Fruit fly (Drosophila melanogaster) whole organism, embryonic: ENCODE results near the gene Mur2B.
A peak's percentile ranks its signal among the peaks of the same experiment; 100 is the strongest.

ENCODE experiments used
- Abd-B ChIP-seq: fragments of 200-800 bp; sonication (Bioruptor generic); optimal IDR thresholded peaks from 2 replicates; lab custom pipeline; 2018; ENCODE audit warnings: missing biosample characterization, mild to moderate bottlenecking, missing genetic modification characterization, moderate library complexity
- Ada2b ChIP-seq: fragments of 200-800 bp; sonication (Bioruptor generic); IDR thresholded peaks from 2 replicates; pipeline ENCODE4 v1.3.6; 2022; ENCODE audit warnings: missing biosample characterization, missing genetic modification characterization
- B-H1 ChIP-seq: fragments of 200-800 bp; sonication (Bioruptor generic); IDR thresholded peaks from 3 replicates; pipeline ENCODE4 v1.3.6; 2022; ENCODE audit warnings: missing biosample characterization, missing genetic modification characterization
- BtbVII ChIP-seq: fragments of 200-800 bp; sonication (Bioruptor generic); optimal IDR thresholded peaks from 3 replicates; lab custom pipeline; 2017; ENCODE audit warnings: missing biosample characterization, mild to moderate bottlenecking, missing genetic modification characterization
- C15 ChIP-seq: fragments of 200-800 bp; sonication (Bioruptor generic); IDR thresholded peaks from 3 replicates; pipeline ENCODE4 v1.3.6; 2022; ENCODE audit warnings: missing biosample characterization, missing genetic modification characterization
- CG12104 ChIP-seq: fragments of 200-800 bp; sonication (Bioruptor generic); optimal IDR thresholded peaks from 3 replicates; lab custom pipeline; 2016; ENCODE audit warnings: missing biosample characterization, missing genetic modification characterization
- CG12219 ChIP-seq: fragments of 200-800 bp; sonication (Bioruptor generic); optimal IDR thresholded peaks from 3 replicates; lab custom pipeline; 2018; ENCODE audit warnings: missing biosample characterization, mild to moderate bottlenecking, missing genetic modification characterization
- CG12942 ChIP-seq: fragments of 200-800 bp; sonication (Bioruptor generic); optimal IDR thresholded peaks from 3 replicates; lab custom pipeline; 2016; ENCODE audit warnings: missing biosample characterization, missing genetic modification characterization
- CG13123 ChIP-seq: fragments of 200-800 bp; sonication (Bioruptor generic); optimal IDR thresholded peaks from 2 replicates; lab custom pipeline; 2016; ENCODE audit warnings: missing biosample characterization, missing genetic modification characterization
- CG13775 ChIP-seq: fragments of 200-800 bp; sonication (Bioruptor generic); optimal IDR thresholded peaks from 3 replicates; lab custom pipeline; 2017; ENCODE audit warnings: missing biosample characterization, mild to moderate bottlenecking, missing genetic modification characterization
- CG14014 ChIP-seq: fragments of 200-800 bp; sonication (Bioruptor generic); IDR thresholded peaks from 2 replicates; pipeline ENCODE4 v1.3.6; 2022; ENCODE audit warnings: missing biosample characterization, missing genetic modification characterization
- CG14441 ChIP-seq: fragments of 200-800 bp; sonication (Bioruptor generic); IDR thresholded peaks from 2 replicates; pipeline ENCODE4 v1.3.6; 2022; ENCODE audit warnings: missing biosample characterization, missing genetic modification characterization
- CG17186 ChIP-seq: fragments of 200-800 bp; sonication (Bioruptor generic); optimal IDR thresholded peaks from 3 replicates; lab custom pipeline; 2017; ENCODE audit warnings: missing biosample characterization, missing genetic modification reagents, missing genetic modification characterization
- CG2120 ChIP-seq: fragments of 200-800 bp; sonication (Bioruptor generic); optimal IDR thresholded peaks from 3 replicates; lab custom pipeline; 2016; ENCODE audit warnings: missing biosample characterization, missing genetic modification characterization
- CG30403 ChIP-seq: fragments of 200-800 bp; sonication (Bioruptor generic); optimal IDR thresholded peaks from 3 replicates; lab custom pipeline; 2016; ENCODE audit warnings: missing biosample characterization, missing genetic modification characterization
- CG30431 ChIP-seq: fragments of 200-800 bp; sonication (Bioruptor generic); optimal IDR thresholded peaks from 2 replicates; lab custom pipeline; 2017; ENCODE audit warnings: missing biosample characterization, missing genetic modification characterization
- CG3847 ChIP-seq: fragments of 200-800 bp; sonication (Bioruptor generic); IDR thresholded peaks from 2 replicates; pipeline ENCODE4 v1.3.6; 2022; ENCODE audit warnings: missing biosample characterization, missing genetic modification characterization
- CG5953 ChIP-seq: fragments of 200-800 bp; sonication (Bioruptor generic); IDR thresholded peaks from 2 replicates; pipeline ENCODE4 v1.3.6; 2022; ENCODE audit warnings: missing biosample characterization, missing genetic modification characterization
- CG7839 ChIP-seq: fragments of 200-800 bp; sonication (Bioruptor generic); optimal IDR thresholded peaks from 3 replicates; lab custom pipeline; 2018; ENCODE audit warnings: missing biosample characterization, mild to moderate bottlenecking, missing genetic modification characterization, moderate library complexity
- CG8765 ChIP-seq: fragments of 200-800 bp; sonication (Bioruptor generic); IDR thresholded peaks from 2 replicates; pipeline ENCODE4 v1.3.6; 2022; ENCODE audit warnings: missing biosample characterization, missing genetic modification characterization
- CG8944 ChIP-seq: fragments of 200-800 bp; sonication (Bioruptor generic); optimal IDR thresholded peaks from 3 replicates; lab custom pipeline; 2016; ENCODE audit warnings: missing biosample characterization, missing genetic modification characterization
- CG9932 ChIP-seq: fragments of 200-800 bp; sonication (Bioruptor generic); IDR thresholded peaks from 2 replicates; pipeline ENCODE4 v1.3.6; 2022; ENCODE audit warnings: missing biosample characterization, missing genetic modification characterization
- D19A ChIP-seq: fragments of 200-800 bp; optimal IDR thresholded peaks from 3 replicates; lab custom pipeline; 2019; ENCODE audit warnings: missing biosample characterization, mild to moderate bottlenecking, missing genetic modification characterization, moderate library complexity
- D19B ChIP-seq: fragments of 200-800 bp; sonication (Bioruptor generic); optimal IDR thresholded peaks from 2 replicates; lab custom pipeline; 2017; ENCODE audit warnings: missing biosample characterization, mild to moderate bottlenecking, missing genetic modification characterization
- Dip3 ChIP-seq: fragments of 200-800 bp; sonication (Bioruptor generic); optimal IDR thresholded peaks from 3 replicates; lab custom pipeline; 2016; ENCODE audit warnings: missing biosample characterization, missing genetic modification characterization
- Dp ChIP-seq: fragments of 200-800 bp; sonication (Bioruptor generic); optimal IDR thresholded peaks from 2 replicates; lab custom pipeline; 2018; ENCODE audit warnings: missing biosample characterization, mild to moderate bottlenecking, missing genetic modification characterization, moderate library complexity
- Gsc ChIP-seq: fragments of 200-800 bp; sonication (Bioruptor generic); IDR thresholded peaks from 2 replicates; pipeline ENCODE4 v1.3.6; 2022; ENCODE audit warnings: missing biosample characterization, missing genetic modification characterization
- Hey ChIP-seq: fragments of 200-800 bp; sonication (Bioruptor generic); optimal IDR thresholded peaks from 3 replicates; lab custom pipeline; 2018; ENCODE audit warnings: missing biosample characterization, mild to moderate bottlenecking, missing genetic modification characterization
- HmgZ ChIP-seq: fragments of 200-800 bp; sonication (Bioruptor generic); optimal IDR thresholded peaks from 2 replicates; lab custom pipeline; 2018; ENCODE audit warnings: missing biosample characterization, mild to moderate bottlenecking, missing genetic modification characterization
- Lhr ChIP-seq: fragments of 200-800 bp; sonication (Bioruptor generic); optimal IDR thresholded peaks from 3 replicates; lab custom pipeline; 2017; ENCODE audit warnings: mild to moderate bottlenecking, missing biosample characterization, missing genetic modification reagents, missing genetic modification characterization
- Max ChIP-seq: fragments of 200-800 bp; sonication (Bioruptor generic); optimal IDR thresholded peaks from 2 replicates; lab custom pipeline; 2016; ENCODE audit warnings: missing biosample characterization, mild to moderate bottlenecking, missing genetic modification characterization
- Mes4 ChIP-seq: fragments of 200-800 bp; sonication (Bioruptor generic); optimal IDR thresholded peaks from 2 replicates; lab custom pipeline; 2016; ENCODE audit warnings: missing biosample characterization, missing genetic modification characterization
- Opbp ChIP-seq: fragments of 200-800 bp; sonication (Bioruptor generic); IDR thresholded peaks from 3 replicates; pipeline ENCODE4 v1.3.6; 2022; ENCODE audit warnings: missing biosample characterization, missing genetic modification characterization; ENCODE audit not compliant: partially characterized antibody
- Rfx ChIP-seq: fragments of 200-800 bp; sonication (Bioruptor generic); IDR thresholded peaks from 2 replicates; pipeline ENCODE4 v1.3.6; 2022; ENCODE audit warnings: missing biosample characterization, missing genetic modification characterization
- TFAM ChIP-seq: fragments of 200-800 bp; sonication (Bioruptor generic); optimal IDR thresholded peaks from 2 replicates; lab custom pipeline; 2017; ENCODE audit warnings: missing biosample characterization, missing genetic modification characterization, inconsistent platforms
- Taf1 ChIP-seq: fragments of 200-800 bp; sonication (Bioruptor generic); IDR thresholded peaks from 2 replicates; pipeline ENCODE4 v1.3.6; 2022; ENCODE audit warnings: missing biosample characterization, missing genetic modification characterization
- Trl ChIP-seq, 3 experiments: fragments of >200 bp in 2 of 3; fragments of 200-800 bp in 1 of 3; sonication (Bioruptor generic) in 1 of 3; optimal IDR thresholded peaks; 2 replicates in 1 of 3; 3 replicates in 2 of 3; lab custom pipeline; 2016 to 2017; ENCODE audit warnings: missing biosample characterization in 1 of 3, missing genetic modification characterization in 1 of 3
- aop ChIP-seq: fragments of 200-800 bp; sonication (Bioruptor generic); IDR thresholded peaks from 2 replicates; pipeline ENCODE4 v1.3.6; 2022; ENCODE audit warnings: missing biosample characterization, missing genetic modification characterization
- az2 ChIP-seq: fragments of 200-800 bp; sonication (Bioruptor generic); optimal IDR thresholded peaks from 3 replicates; lab custom pipeline; 2016; ENCODE audit warnings: missing biosample characterization, missing genetic modification characterization
- bbx ChIP-seq: fragments of 200-800 bp; sonication (Bioruptor generic); IDR thresholded peaks from 2 replicates; pipeline ENCODE4 v1.3.6; 2022; ENCODE audit warnings: missing biosample characterization, missing genetic modification characterization; ENCODE audit not compliant: partially characterized antibody
- cg ChIP-seq: fragments of 200-800 bp; sonication (Bioruptor generic); optimal IDR thresholded peaks from 3 replicates; lab custom pipeline; 2019; ENCODE audit warnings: missing biosample characterization, mild to moderate bottlenecking, missing genetic modification characterization, moderate library complexity
- crol ChIP-seq: fragments of 200-800 bp; sonication (Bioruptor generic); IDR thresholded peaks from 2 replicates; pipeline ENCODE4 v1.3.6; 2022; ENCODE audit warnings: missing biosample characterization, missing genetic modification characterization
- dmrt11E ChIP-seq: fragments of 200-800 bp; sonication (Bioruptor generic); optimal IDR thresholded peaks from 3 replicates; lab custom pipeline; 2018; ENCODE audit warnings: missing biosample characterization, mild to moderate bottlenecking, missing genetic modification characterization, moderate library complexity
- ftz-f1 ChIP-seq: fragments of 200-800 bp; sonication (Bioruptor generic); optimal IDR thresholded peaks from 2 replicates; lab custom pipeline; 2016; ENCODE audit warnings: missing biosample characterization, missing genetic modification characterization
- gsb-n ChIP-seq: fragments of 200-800 bp; sonication (Bioruptor generic); optimal IDR thresholded peaks from 3 replicates; lab custom pipeline; 2018; ENCODE audit warnings: missing biosample characterization, mild to moderate bottlenecking, missing genetic modification characterization
- hb ChIP-seq: fragments of 200-800 bp; sonication (Bioruptor generic); IDR thresholded peaks from 3 replicates; pipeline ENCODE4 v1.3.6; 2022; ENCODE audit warnings: missing biosample characterization, missing genetic modification characterization; ENCODE audit not compliant: partially characterized antibody
- nmo ChIP-seq: fragments of 200-800 bp; sonication (Bioruptor generic); optimal IDR thresholded peaks from 2 replicates; lab custom pipeline; 2018; ENCODE audit warnings: missing biosample characterization, mild to moderate bottlenecking, missing genetic modification characterization, moderate library complexity
- rib ChIP-seq: fragments of 200-800 bp; sonication (Bioruptor generic); IDR thresholded peaks from 2 replicates; pipeline ENCODE4 v1.3.6; 2022; ENCODE audit warnings: missing biosample characterization, missing genetic modification characterization
- salm ChIP-seq: fragments of 200-800 bp; sonication (Bioruptor generic); optimal IDR thresholded peaks from 2 replicates; lab custom pipeline; 2018; ENCODE audit warnings: missing biosample characterization, mild to moderate bottlenecking, missing genetic modification characterization
- slou ChIP-seq: fragments of 200-800 bp; sonication (Bioruptor generic); optimal IDR thresholded peaks from 3 replicates; lab custom pipeline; 2016; ENCODE audit warnings: missing biosample characterization, missing genetic modification characterization
- sob ChIP-seq: fragments of 200-800 bp; sonication (Bioruptor generic); IDR thresholded peaks from 2 replicates; pipeline ENCODE4 v1.3.6; 2022; ENCODE audit warnings: missing biosample characterization, missing genetic modification characterization
- tx ChIP-seq: fragments of 200-800 bp; sonication (Bioruptor generic); optimal IDR thresholded peaks from 2 replicates; lab custom pipeline; 2016; ENCODE audit warnings: missing biosample characterization, missing genetic modification characterization

Gene Mur2B

dm6 chrX:1580328-1580727 lies 88.3 kb downstream of the Mur2B start (continued):
- peak; percentile 34 for TF ChIP-seq CG7839
- TF ChIP-seq TFAM (GFP tag; lab: Kevin White, UChicago) = no peak
- TF ChIP-seq Mes4 (GFP tag; lab: Kevin White, UChicago) = no peak
- no peak for TF ChIP-seq tx
- TF ChIP-seq CG8765 = no peak
- no peak for TF ChIP-seq Dp (GFP tag; lab: Kevin White, UChicago)
- TF ChIP-seq nmo (GFP tag; lab: Kevin White, UChicago) = no peak
- no peak for TF ChIP-seq CG12104 (GFP tag; lab: Kevin White, UChicago)
- TF ChIP-seq Opbp (GFP tag; lab: Robert Waterston, UW) = no peak
- no peak for TF ChIP-seq Hey (tag; lab: Kevin White, UChicago)
- TF ChIP-seq CG13123 (GFP tag; lab: Kevin White, UChicago) = no peak
- no peak for TF ChIP-seq salm (tag; lab: Kevin White, UChicago)
- TF ChIP-seq Abd-B (GFP tag; lab: Kevin White, UChicago) = no peak
- TF ChIP-seq BtbVII = no peak
- TF ChIP-seq CG17186 (GFP tag; lab: Kevin White, UChicago) = no peak
- TF ChIP-seq CG12219 = no peak
- no peak for TF ChIP-seq cg
- no peak for TF ChIP-seq HmgZ (tag; lab: Kevin White, UChicago)
- TF ChIP-seq B-H1 = no peak
- no peak for TF ChIP-seq Ada2b
- no peak for TF ChIP-seq bbx (GFP tag; lab: Robert Waterston, UW)
- no peak for TF ChIP-seq CG30431 (GFP tag; lab: Kevin White, UChicago)
- no peak for TF ChIP-seq D19B (GFP tag; lab: Kevin White, UChicago)
- TF ChIP-seq slou (GFP tag; lab: Kevin White, UChicago) = no peak
- TF ChIP-seq CG14441 (GFP tag; lab: Robert Waterston, UW) = no peak
- TF ChIP-seq Trl (optimal IDR thresholded peaks at IDR 0.05; lab: Kevin White, UChicago) = no peak
- TF ChIP-seq Trl (GFP tag; optimal IDR thresholded peaks at IDR 0.05; lab: Kevin White, UChicago) = no peak
- TF ChIP-seq CG12942 (GFP tag; lab: Kevin White, UChicago) = no peak
- peak; percentile 52 for TF ChIP-seq CG2120 (GFP tag; lab: Kevin White, UChicago)
- no peak for TF ChIP-seq crol (GFP tag; lab: Robert Waterston, UW)
- TF ChIP-seq sob (GFP tag; lab: Robert Waterston, UW) = no peak
- TF ChIP-seq ftz-f1 (GFP tag; lab: Kevin White, UChicago) = no peak
- no peak for TF ChIP-seq CG13775
- TF ChIP-seq CG30403 (GFP tag; lab: Kevin White, UChicago) = peak; percentile 10
- TF ChIP-seq CG8944 (GFP tag; lab: Kevin White, UChicago) = no peak
- TF ChIP-seq hb (GFP tag; lab: Robert Waterston, UW) = no peak
- TF ChIP-seq az2 (GFP tag; lab: Kevin White, UChicago) = no peak
- no peak for TF ChIP-seq Max
- TF ChIP-seq Taf1 (GFP tag; lab: Robert Waterston, UW) = no peak
- no peak for TF ChIP-seq C15
- TF ChIP-seq CG14014 = no peak
- TF ChIP-seq aop = no peak
- TF ChIP-seq CG3847 = no peak
- no peak for TF ChIP-seq dmrt11E
- no peak for TF ChIP-seq CG5953 (GFP tag; lab: Robert Waterston, UW)
- no peak for TF ChIP-seq Lhr
- no peak for TF ChIP-seq rib (GFP tag; lab: Robert Waterston, UW)
- TF ChIP-seq Rfx (GFP tag; lab: Robert Waterston, UW) = peak; percentile 39; the same call in 1 of the 2 replicates
- no peak for TF ChIP-seq gsb-n (tag; lab: Kevin White, UChicago)
- TF ChIP-seq D19A (tag; lab: Kevin White, UChicago) = no peak
- TF ChIP-seq CG9932 (GFP tag; lab: Robert Waterston, UW) = no peak
- TF ChIP-seq Gsc (GFP tag; lab: Robert Waterston, UW) = no peak
- TF ChIP-seq Dip3 = no peak
